Fruit fly (Drosophila melanogaster) whole organism: ENCODE data around the gene Iru.

Source experiments
- pan ChIP-seq: fragments of >200 bp; optimal IDR thresholded peaks from 2 replicates; lab custom pipeline; 2017
- psq ChIP-seq: fragments of >200 bp; optimal IDR thresholded peaks from 2 replicates; lab custom pipeline; 2017

DNA sequence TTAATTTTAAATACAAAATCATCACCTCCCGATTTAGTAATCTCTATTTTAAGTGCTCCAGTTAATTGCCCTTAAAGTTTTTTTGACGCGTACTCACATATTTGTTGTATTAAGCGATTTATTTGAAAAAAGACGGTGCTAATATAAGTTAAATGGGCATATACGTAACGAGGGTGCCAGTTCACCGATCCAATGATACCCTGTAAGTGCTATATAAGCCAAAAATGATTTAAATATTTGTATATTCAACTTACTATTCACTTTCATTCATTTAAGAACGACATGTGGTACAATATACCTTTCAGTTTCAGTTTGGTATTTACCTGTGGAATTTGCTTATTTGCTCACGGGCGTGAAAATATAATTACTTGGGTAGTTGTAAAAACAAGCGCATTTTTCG, 3.7 kb upstream of the Iru start:
- TF ChIP-seq pan (lab: Kevin White, UChicago): no peak
- no peak for TF ChIP-seq psq (lab: Kevin White, UChicago)
